Fruit fly (Drosophila melanogaster) whole organism, embryonic: Measurements from ENCODE around the gene r-cup.

ENCODE experiments used
- ATbp ChIP-seq: fragments of 200-800 bp; sonication (Bioruptor generic); optimal IDR thresholded peaks from 2 replicates; lab custom pipeline; 2017; ENCODE audit warnings: missing biosample characterization, mild to moderate bottlenecking, missing genetic modification characterization, missing genetic modification reagents
- Atf3 ChIP-seq: fragments of 200-800 bp; sonication (Bioruptor generic); optimal IDR thresholded peaks from 3 replicates; lab custom pipeline; 2016; ENCODE audit warnings: missing biosample characterization, missing genetic modification characterization
- CG1024 ChIP-seq: fragments of 200-800 bp; sonication (Bioruptor generic); IDR thresholded peaks from 2 replicates; pipeline ENCODE4 v1.3.6; 2022; ENCODE audit warnings: missing biosample characterization, missing genetic modification characterization
- CG11456 ChIP-seq: fragments of 200-800 bp; sonication (Bioruptor generic); IDR thresholded peaks from 3 replicates; pipeline ENCODE4 v1.3.6; 2022; ENCODE audit warnings: missing biosample characterization, missing genetic modification characterization
- CG12155 ChIP-seq: fragments of 200-800 bp; sonication (Bioruptor generic); optimal IDR thresholded peaks from 3 replicates; lab custom pipeline; 2016; ENCODE audit warnings: missing biosample characterization, missing genetic modification characterization
- CG12769 ChIP-seq: fragments of 200-800 bp; sonication (Bioruptor generic); optimal IDR thresholded peaks from 2 replicates; lab custom pipeline; 2019; ENCODE audit warnings: missing biosample characterization, mild to moderate bottlenecking, missing genetic modification characterization, moderate library complexity
- CG15073 ChIP-seq: fragments of 200-800 bp; sonication (Bioruptor generic); optimal IDR thresholded peaks from 2 replicates; lab custom pipeline; 2016; ENCODE audit warnings: missing biosample characterization, missing genetic modification characterization
- CG1792 ChIP-seq: fragments of 200-800 bp; sonication (Bioruptor generic); optimal IDR thresholded peaks from 2 replicates; lab custom pipeline; 2016; ENCODE audit warnings: missing biosample characterization, missing genetic modification characterization
- CG18262 ChIP-seq: fragments of 200-800 bp; optimal IDR thresholded peaks from 3 replicates; lab custom pipeline; 2019; ENCODE audit warnings: missing biosample characterization, mild to moderate bottlenecking, missing genetic modification characterization, moderate library complexity
- CG2120 ChIP-seq: fragments of 200-800 bp; sonication (Bioruptor generic); optimal IDR thresholded peaks from 3 replicates; lab custom pipeline; 2016; ENCODE audit warnings: missing biosample characterization, missing genetic modification characterization
- CG3163 ChIP-seq: fragments of 200-800 bp; sonication (Bioruptor generic); optimal IDR thresholded peaks from 3 replicates; lab custom pipeline; 2016; ENCODE audit warnings: missing biosample characterization, missing genetic modification characterization
- CG3407 ChIP-seq: fragments of 200-800 bp; sonication (Bioruptor generic); optimal IDR thresholded peaks from 2 replicates; lab custom pipeline; 2018; ENCODE audit warnings: missing biosample characterization, mild to moderate bottlenecking, missing genetic modification characterization
- CG42726 ChIP-seq: fragments of 200-800 bp; sonication (Bioruptor generic); IDR thresholded peaks from 2 replicates; pipeline ENCODE4 v1.3.6; 2022; ENCODE audit warnings: missing biosample characterization, missing genetic modification characterization; ENCODE audit not compliant: partially characterized antibody
- CG4617 ChIP-seq: fragments of 200-800 bp; sonication (Bioruptor generic); optimal IDR thresholded peaks from 3 replicates; lab custom pipeline; 2016; ENCODE audit warnings: missing biosample characterization, missing genetic modification characterization, borderline replicate concordance
- CG5953 ChIP-seq: fragments of 200-800 bp; sonication (Bioruptor generic); IDR thresholded peaks from 2 replicates; pipeline ENCODE4 v1.3.6; 2022; ENCODE audit warnings: missing biosample characterization, missing genetic modification characterization
- CG6175 ChIP-seq: fragments of 200-800 bp; sonication (Bioruptor generic); IDR thresholded peaks from 3 replicates; pipeline ENCODE4 v1.3.6; 2022; ENCODE audit warnings: missing biosample characterization, missing genetic modification characterization
- CG6854 ChIP-seq: fragments of 200-800 bp; sonication (Bioruptor generic); optimal IDR thresholded peaks from 3 replicates; lab custom pipeline; 2017; ENCODE audit warnings: missing biosample characterization, mild to moderate bottlenecking, missing genetic modification characterization
- CG7928 ChIP-seq: fragments of 200-800 bp; sonication (Bioruptor generic); optimal IDR thresholded peaks from 2 replicates; lab custom pipeline; 2017; ENCODE audit warnings: missing biosample characterization, mild to moderate bottlenecking, missing genetic modification characterization
- CG8359 ChIP-seq: fragments of 200-800 bp; sonication (Bioruptor generic); optimal IDR thresholded peaks from 2 replicates; lab custom pipeline; 2017; ENCODE audit warnings: missing biosample characterization, mild to moderate bottlenecking, missing genetic modification characterization, borderline replicate concordance
- CrebB ChIP-seq: fragments of 200-800 bp; sonication (Bioruptor generic); optimal IDR thresholded peaks from 3 replicates; lab custom pipeline; 2018; ENCODE audit warnings: missing biosample characterization, mild to moderate bottlenecking, missing genetic modification characterization
- Doc2 ChIP-seq: fragments of 200-800 bp; sonication (Bioruptor generic); IDR thresholded peaks from 2 replicates; pipeline ENCODE4 v1.3.6; 2022; ENCODE audit warnings: missing biosample characterization, missing genetic modification characterization
- Dp ChIP-seq: fragments of 200-800 bp; sonication (Bioruptor generic); optimal IDR thresholded peaks from 2 replicates; lab custom pipeline; 2018; ENCODE audit warnings: missing biosample characterization, mild to moderate bottlenecking, missing genetic modification characterization, moderate library complexity
- E2f2 ChIP-seq: fragments of 200-800 bp; sonication (Bioruptor generic); IDR thresholded peaks from 2 replicates; pipeline ENCODE4 v1.3.6; 2022; ENCODE audit warnings: missing biosample characterization, missing genetic modification characterization
- Eip74EF ChIP-seq, 2 experiments: fragments of 200-800 bp in 1 of 2; fragments of >200 bp in 1 of 2; sonication (Bioruptor generic) in 1 of 2; optimal IDR thresholded peaks; 2 replicates each; lab custom pipeline; 2017 to 2019; ENCODE audit warnings: missing biosample characterization in 2 of 2, missing genetic modification characterization in 2 of 2, mild to moderate bottlenecking in 1 of 2, moderate library complexity in 1 of 2
- Fer3 ChIP-seq: fragments of 200-800 bp; sonication (Bioruptor generic); optimal IDR thresholded peaks from 2 replicates; lab custom pipeline; 2018; ENCODE audit warnings: missing biosample characterization, mild to moderate bottlenecking, missing genetic modification characterization, moderate library complexity
- HmgZ ChIP-seq: fragments of 200-800 bp; sonication (Bioruptor generic); optimal IDR thresholded peaks from 2 replicates; lab custom pipeline; 2018; ENCODE audit warnings: missing biosample characterization, mild to moderate bottlenecking, missing genetic modification characterization
- Hmr ChIP-seq: fragments of 200-800 bp; sonication (Bioruptor generic); optimal IDR thresholded peaks from 3 replicates; lab custom pipeline; 2017; ENCODE audit warnings: mild to moderate bottlenecking, missing biosample characterization, missing genetic modification reagents, missing genetic modification characterization
- Hr51 ChIP-seq, 2 experiments: fragments of 200-800 bp; sonication (Bioruptor generic); optimal IDR thresholded peaks; 2 replicates in 1 of 2; 3 replicates in 1 of 2; lab custom pipeline; 2016 to 2018; ENCODE audit warnings: missing biosample characterization in 2 of 2, missing genetic modification characterization in 2 of 2, mild to moderate bottlenecking in 1 of 2, moderate library complexity in 1 of 2
- NC2β ChIP-seq: fragments of 200-800 bp; sonication (Bioruptor generic); optimal IDR thresholded peaks from 2 replicates; lab custom pipeline; 2016; ENCODE audit warnings: missing biosample characterization, missing genetic modification characterization
- Ravus ChIP-seq: fragments of 200-800 bp; sonication (Bioruptor generic); IDR thresholded peaks from 2 replicates; pipeline ENCODE4 v1.3.6; 2022; ENCODE audit warnings: missing biosample characterization, missing genetic modification characterization
- Usf ChIP-seq: fragments of 200-800 bp; sonication (Bioruptor generic); optimal IDR thresholded peaks from 2 replicates; lab custom pipeline; 2017; ENCODE audit warnings: missing genotype, missing biosample characterization, missing genetic modification characterization
- Vsx1 ChIP-seq: fragments of 200-800 bp; sonication (Bioruptor generic); optimal IDR thresholded peaks from 2 replicates; lab custom pipeline; 2017; ENCODE audit warnings: missing biosample characterization, mild to moderate bottlenecking, missing genetic modification characterization, missing genetic modification reagents
- bowl ChIP-seq: fragments of 200-800 bp; sonication (Bioruptor generic); IDR thresholded peaks from 2 replicates; pipeline ENCODE4 v1.3.6; 2022; ENCODE audit warnings: missing biosample characterization, missing genetic modification characterization
- da ChIP-seq: fragments of 200-800 bp; sonication (Bioruptor generic); optimal IDR thresholded peaks from 2 replicates; lab custom pipeline; 2016; ENCODE audit warnings: missing biosample characterization, missing genetic modification characterization
- dysf ChIP-seq: fragments of 200-800 bp; sonication (Bioruptor generic); IDR thresholded peaks from 3 replicates; pipeline ENCODE4 v1.3.6; 2022; ENCODE audit warnings: missing biosample characterization, missing genetic modification characterization
- gcm ChIP-seq: fragments of 200-800 bp; sonication (Bioruptor generic); optimal IDR thresholded peaks from 2 replicates; lab custom pipeline; 2019; ENCODE audit warnings: missing biosample characterization, mild to moderate bottlenecking, missing genetic modification characterization, moderate library complexity
- gcm2 ChIP-seq: fragments of 200-800 bp; sonication (Bioruptor generic); optimal IDR thresholded peaks from 2 replicates; lab custom pipeline; 2016; ENCODE audit warnings: missing biosample characterization, missing genetic modification characterization
- her ChIP-seq: fragments of 200-800 bp; sonication (Bioruptor generic); optimal IDR thresholded peaks from 2 replicates; lab custom pipeline; 2016; ENCODE audit warnings: missing biosample characterization, missing genetic modification characterization
- insv ChIP-seq, 2 experiments: fragments of 200-800 bp; sonication (Bioruptor generic); optimal IDR thresholded peaks; 3 replicates each; lab custom pipeline; 2016 to 2018; ENCODE audit warnings: missing biosample characterization in 2 of 2, missing genetic modification characterization in 2 of 2
- ken ChIP-seq: fragments of 200-800 bp; sonication (Bioruptor generic); IDR thresholded peaks from 3 replicates; pipeline ENCODE4 v1.3.6; 2022; ENCODE audit warnings: missing biosample characterization, missing genetic modification characterization
- lilli ChIP-seq: fragments of 200-800 bp; sonication (Bioruptor generic); optimal IDR thresholded peaks from 3 replicates; lab custom pipeline; 2016; ENCODE audit warnings: missing biosample characterization, missing genetic modification characterization
- lola ChIP-seq, 3 experiments: fragments of >200 bp in 2 of 3; fragments of 200-800 bp in 1 of 3; sonication (Bioruptor generic) in 1 of 3; optimal IDR thresholded peaks; 2 replicates each; lab custom pipeline; 2017 to 2019; ENCODE audit warnings: missing biosample characterization in 3 of 3, missing genetic modification characterization in 3 of 3, mild to moderate bottlenecking in 1 of 3, moderate library complexity in 1 of 3
- maf-S ChIP-seq: fragments of 200-800 bp; sonication (Bioruptor generic); optimal IDR thresholded peaks from 2 replicates; lab custom pipeline; 2016; ENCODE audit warnings: missing biosample characterization, missing genetic modification characterization
- pum ChIP-seq: fragments of 200-800 bp; sonication (Bioruptor generic); optimal IDR thresholded peaks from 2 replicates; lab custom pipeline; 2016; ENCODE audit warnings: missing biosample characterization, missing genetic modification characterization
- pzg ChIP-seq: fragments of 200-800 bp; sonication (Bioruptor generic); optimal IDR thresholded peaks from 3 replicates; lab custom pipeline; 2018; ENCODE audit warnings: missing biosample characterization, mild to moderate bottlenecking, missing genetic modification characterization, moderate library complexity
- run ChIP-seq: fragments of 200-800 bp; sonication (Bioruptor generic); optimal IDR thresholded peaks from 3 replicates; lab custom pipeline; 2018; ENCODE audit warnings: missing biosample characterization, mild to moderate bottlenecking, missing genetic modification characterization
- trh ChIP-seq: fragments of 200-800 bp; sonication (Bioruptor generic); optimal IDR thresholded peaks from 2 replicates; lab custom pipeline; 2016; ENCODE audit warnings: missing biosample characterization, missing genetic modification characterization
- tup ChIP-seq: fragments of 200-800 bp; sonication (Bioruptor generic); optimal IDR thresholded peaks from 2 replicates; lab custom pipeline; 2016; ENCODE audit warnings: missing biosample characterization, mild to moderate bottlenecking, missing genetic modification characterization, moderate library complexity
- unpg ChIP-seq: fragments of 200-800 bp; sonication (Bioruptor generic); optimal IDR thresholded peaks from 3 replicates; lab custom pipeline; 2018; ENCODE audit warnings: missing biosample characterization, mild to moderate bottlenecking, missing genetic modification characterization, moderate library complexity
- usp ChIP-seq: fragments of >200 bp; optimal IDR thresholded peaks from 2 replicates; lab custom pipeline; 2017; ENCODE audit warnings: missing biosample characterization, missing genetic modification characterization
- vvl ChIP-seq: fragments of 200-800 bp; sonication (Bioruptor generic); IDR thresholded peaks from 2 replicates; pipeline ENCODE4 v1.3.6; 2022; ENCODE audit warnings: missing biosample characterization, missing genetic modification characterization

Gene r-cup

dm6 chrX:21045448-21045941 lies 19.8 kb upstream of the r-cup start (continued):
- TF ChIP-seq CG15073 (GFP tag; lab: Kevin White, UChicago) (no peak), CrebB (tag; lab: Kevin White, UChicago) (no peak), vvl (GFP tag; lab: Robert Waterston, UW) (peak; percentile 60; the same call in 1 of the 2 replicates), Dp (GFP tag; lab: Kevin White, UChicago) (no peak), her (GFP tag; lab: Kevin White, UChicago) (no peak), Vsx1 (no peak), CG2120 (GFP tag; lab: Kevin White, UChicago) (no peak), ken (no peak), CG12769 (tag; lab: Kevin White, UChicago) (no peak), gcm2 (no peak), Fer3 (tag; lab: Kevin White, UChicago) (peak; percentile 9), CG4617 (GFP tag; lab: Kevin White, UChicago) (no peak), CG5953 (GFP tag; lab: Robert Waterston, UW) (no peak), lola (GFP tag; optimal IDR thresholded peaks at IDR 0.05; lab: Kevin White, UChicago) (peak in 1 of 3 experiments; percentile 8), insv (GFP tag; optimal IDR thresholded peaks at IDR 0.05; lab: Kevin White, UChicago) (no peak), HmgZ (tag; lab: Kevin White, UChicago) (no peak), E2f2 (GFP tag; lab: Robert Waterston, UW) (no peak), maf-S (GFP tag; lab: Kevin White, UChicago) (no peak), Hr51 (GFP tag; optimal IDR thresholded peaks at IDR 0.05; lab: Kevin White, UChicago) (peak in 1 of 2 experiments; percentile 16), CG8359 (no peak), Usf (GFP tag; lab: Kevin White, UChicago) (no peak), lilli (no peak), CG18262 (tag; lab: Kevin White, UChicago) (peak; percentile 76), CG1024 (GFP tag; lab: Robert Waterston, UW) (no peak), gcm (GFP tag; lab: Kevin White, UChicago) (peak; percentile 25), CG6175 (GFP tag; lab: Robert Waterston, UW) (no peak), Hmr (GFP tag; lab: Kevin White, UChicago) (no peak), Ravus (GFP tag; lab: Robert Waterston, UW) (no peak), pum (GFP tag; lab: Kevin White, UChicago) (no peak), CG1792 (GFP tag; lab: Kevin White, UChicago) (no peak), Doc2 (GFP tag; lab: Robert Waterston, UW) (no peak), usp (no peak), run (no peak), Atf3 (no peak), dysf (GFP tag; lab: Robert Waterston, UW) (no peak; the same call in 2 of the 3 replicates), bowl (GFP tag; lab: Robert Waterston, UW) (no peak), CG11456 (no peak), CG42726 (no peak), CG3407 (GFP tag; lab: Kevin White, UChicago) (no peak), trh (no peak), CG7928 (GFP tag; lab: Kevin White, UChicago) (no peak), pzg (GFP tag; lab: Kevin White, UChicago) (no peak), Eip74EF (GFP tag; optimal IDR thresholded peaks at IDR 0.05; lab: Kevin White, UChicago) (no peak), da (no peak), ATbp (GFP tag; lab: Kevin White, UChicago) (peak; percentile 25), unpg (peak; percentile 43), CG12155 (GFP tag; lab: Kevin White, UChicago) (no peak), CG6854 (GFP tag; lab: Kevin White, UChicago) (no peak), CG3163 (GFP tag; lab: Kevin White, UChicago) (no peak), tup (no peak), NC2β (GFP tag; lab: Kevin White, UChicago) (no peak)
